Worm (Caenorhabditis elegans) whole organism, L3 larva: ENCODE measurements around the gene prp-40.

Source experiments
- aly-2 ChIP-seq: fragments of 150-350 bp; optimal IDR thresholded peaks from 2 replicates; lab custom pipeline; 2014; ENCODE audit warnings: missing biosample characterization, missing genetic modification characterization
- hmg-11 ChIP-seq: sonication (generic microtip); optimal IDR thresholded peaks from 2 replicates; lab custom pipeline; 2016; ENCODE audit warnings: missing genetic modification characterization, missing compliant biosample characterization
- lin-15B ChIP-seq: fragments of 150-350 bp; optimal IDR thresholded peaks from 2 replicates; lab custom pipeline; 2014; ENCODE audit warnings: missing biosample characterization, missing genetic modification characterization
- nfya-1 ChIP-seq: sonication (generic microtip); optimal IDR thresholded peaks from 2 replicates; lab custom pipeline; 2017; ENCODE audit warnings: missing genetic modification characterization, mild to moderate bottlenecking, missing compliant biosample characterization, antibody characterized with exemption, moderate library complexity; ENCODE audit not compliant: insufficient read depth
- nhr-43 ChIP-seq: sonication (generic microtip); optimal IDR thresholded peaks from 2 replicates; lab custom pipeline; 2016; ENCODE audit warnings: mild to moderate bottlenecking, missing genetic modification characterization, missing compliant biosample characterization; ENCODE audit not compliant: poor library complexity, severe bottlenecking
- skn-1 ChIP-seq: fragments of 150-350 bp; optimal IDR thresholded peaks from 2 replicates; lab custom pipeline; 2014; ENCODE audit warnings: missing biosample characterization, missing genetic modification characterization

Gene prp-40

ce11 chrIII:9565973-9566372, 44.1 kb downstream of the prp-40 start, which contains the start of gene C48B4.11:
Gene C48B4.11, minus strand, starts transcription at chrIII:9566115.
- TF ChIP-seq nhr-43 (tag; lab: Kevin White, UChicago): no peak
- TF ChIP-seq skn-1 (tag; lab: Kevin White, UChicago): no peak

- no peak for TF ChIP-seq aly-2 (tag; lab: Kevin White, UChicago)
Measured at ce11 chrIII:9568451-9568850, 46.6 kb downstream of the prp-40 start, which contains the start of gene C48B4.13. Gene C48B4.13, plus strand, starts transcription at chrIII:9568751.

- TF ChIP-seq nfya-1 (tag; lab: Kevin White, UChicago) (peak; percentile 100), skn-1 (tag; lab: Kevin White, UChicago) (no peak), lin-15B (peak; percentile 45), hmg-11 (tag; lab: Kevin White, UChicago) (no peak)
Measured at ce11 chrIII:9570869-9571268, 49.0 kb downstream of the prp-40 start.
